Worm (Caenorhabditis elegans) whole organism, L2 larva: ENCODE data around the gene glod-4.

Experiments used
- C34F6.9 ChIP-seq: fragments of 150-350 bp; optimal IDR thresholded peaks from 2 replicates; lab custom pipeline; 2014; ENCODE audit warnings: missing biosample characterization, missing genetic modification characterization
- F13H6.1 ChIP-seq: sonication (generic microtip); optimal IDR thresholded peaks from 2 replicates; lab custom pipeline; 2016; ENCODE audit warnings: missing genetic modification characterization, missing compliant biosample characterization
- R02D3.7 ChIP-seq: fragments of 150-350 bp; optimal IDR thresholded peaks from 2 replicates; lab custom pipeline; 2014; ENCODE audit warnings: missing biosample characterization, missing genetic modification characterization
- Y55F3AM.14 ChIP-seq: fragments of 200-800 bp; sonication (Bioruptor generic); optimal IDR thresholded peaks from 2 replicates; lab custom pipeline; 2018; ENCODE audit warnings: mild to moderate bottlenecking, missing genetic modification characterization, missing compliant biosample characterization
- ZK546.5 ChIP-seq: sonication (generic microtip); optimal IDR thresholded peaks from 2 replicates; lab custom pipeline; 2017; ENCODE audit warnings: missing biosample characterization, missing genetic modification characterization
- alr-1 ChIP-seq: fragments of 150-350 bp; optimal IDR thresholded peaks from 2 replicates; lab custom pipeline; 2014; ENCODE audit warnings: missing biosample characterization, missing genetic modification characterization
- aly-2 ChIP-seq: fragments of 150-350 bp; optimal IDR thresholded peaks from 2 replicates; lab custom pipeline; 2014; ENCODE audit warnings: missing biosample characterization, missing genetic modification characterization
- ama-1 ChIP-seq: fragments of 150-350 bp; optimal IDR thresholded peaks from 2 replicates; lab custom pipeline; 2018; ENCODE audit warnings: inconsistent platforms
- blmp-1 ChIP-seq: sonication (generic microtip); optimal IDR thresholded peaks from 2 replicates; lab custom pipeline; 2017; ENCODE audit warnings: missing genetic modification characterization, mild to moderate bottlenecking, missing compliant biosample characterization, antibody characterized with exemption, moderate library complexity; ENCODE audit not compliant: insufficient read depth
- ceh-16 ChIP-seq: fragments of 150-350 bp; optimal IDR thresholded peaks from 2 replicates; lab custom pipeline; 2014; ENCODE audit warnings: missing biosample characterization, missing genetic modification characterization
- ceh-82 ChIP-seq: fragments of 150-350 bp; optimal IDR thresholded peaks from 2 replicates; lab custom pipeline; 2014; ENCODE audit warnings: missing biosample characterization, missing genetic modification characterization
- crh-2 ChIP-seq: sonication (generic microtip); optimal IDR thresholded peaks from 2 replicates; lab custom pipeline; 2017; ENCODE audit warnings: missing biosample characterization, missing genetic modification characterization
- dmd-4 ChIP-seq: sonication (generic microtip); optimal IDR thresholded peaks from 2 replicates; lab custom pipeline; 2017; ENCODE audit warnings: missing biosample characterization, missing genetic modification characterization
- egl-27 ChIP-seq: sonication (generic microtip); optimal IDR thresholded peaks from 3 replicates; lab custom pipeline; 2017; ENCODE audit warnings: missing biosample characterization, missing genetic modification reagents, missing genetic modification characterization
- elt-1 ChIP-seq: fragments of 150-350 bp; optimal IDR thresholded peaks from 2 replicates; lab custom pipeline; 2014; ENCODE audit warnings: missing biosample characterization, missing genetic modification characterization
- elt-3 ChIP-seq: sonication (generic microtip); optimal IDR thresholded peaks from 2 replicates; lab custom pipeline; 2017; ENCODE audit warnings: missing biosample characterization, missing genetic modification characterization
- fos-1 ChIP-seq: fragments of 150-350 bp; optimal IDR thresholded peaks from 2 replicates; lab custom pipeline; 2014; ENCODE audit warnings: missing biosample characterization, missing genetic modification characterization
- gmeb-1 ChIP-seq: fragments of 150-350 bp; optimal IDR thresholded peaks from 2 replicates; lab custom pipeline; 2014; ENCODE audit warnings: missing biosample characterization, missing genetic modification characterization
- lin-11 ChIP-seq: fragments of 150-350 bp; sonication (generic microtip); optimal IDR thresholded peaks from 2 replicates; lab custom pipeline; 2014; ENCODE audit warnings: missing biosample characterization, missing genetic modification characterization, inconsistent platforms, mixed read lengths
- lin-13 ChIP-seq: fragments of 150-350 bp; optimal IDR thresholded peaks from 2 replicates; lab custom pipeline; 2014; ENCODE audit warnings: missing biosample characterization, missing genetic modification reagents, missing genetic modification characterization
- lin-39 ChIP-seq: fragments of 150-350 bp; optimal IDR thresholded peaks from 2 replicates; lab custom pipeline; 2014; ENCODE audit warnings: missing biosample characterization, missing genetic modification reagents, missing genetic modification characterization
- lsy-2 ChIP-seq, 2 experiments: fragments of 150-350 bp in 1 of 2; sonication (generic microtip) in 1 of 2; optimal IDR thresholded peaks; 2 replicates each; lab custom pipeline; 2014 to 2017; ENCODE audit warnings: missing biosample characterization in 2 of 2, missing genetic modification characterization in 2 of 2
- mab-5 ChIP-seq: fragments of 150-350 bp; optimal IDR thresholded peaks from 2 replicates; lab custom pipeline; 2014; ENCODE audit warnings: missing biosample characterization, missing genetic modification characterization
- mbf-1 ChIP-seq: sonication (generic microtip); optimal IDR thresholded peaks from 2 replicates; lab custom pipeline; 2017; ENCODE audit warnings: missing biosample characterization, missing genetic modification characterization
- mdl-1 ChIP-seq, 2 experiments: fragments of 150-350 bp in 1 of 2; sonication (generic microtip) in 1 of 2; optimal IDR thresholded peaks; 2 replicates each; lab custom pipeline; 2017; ENCODE audit warnings: missing biosample characterization in 2 of 2, missing genetic modification characterization in 2 of 2
- nhr-10 ChIP-seq: sonication (generic microtip); optimal IDR thresholded peaks from 2 replicates; lab custom pipeline; 2017; ENCODE audit warnings: missing biosample characterization, missing genetic modification characterization
- nhr-11 ChIP-seq: fragments of 150-350 bp; optimal IDR thresholded peaks from 2 replicates; lab custom pipeline; 2014; ENCODE audit warnings: missing biosample characterization, missing genetic modification characterization
- nhr-12 ChIP-seq: fragments of 150-350 bp; optimal IDR thresholded peaks from 2 replicates; lab custom pipeline; 2014; ENCODE audit warnings: missing biosample characterization, missing genetic modification characterization
- nhr-129 ChIP-seq: fragments of 150-350 bp; optimal IDR thresholded peaks from 2 replicates; lab custom pipeline; 2014; ENCODE audit warnings: missing biosample characterization, missing genetic modification characterization
- nhr-21 ChIP-seq: fragments of 150-350 bp; optimal IDR thresholded peaks from 2 replicates; lab custom pipeline; 2014; ENCODE audit warnings: missing biosample characterization, missing genetic modification characterization
- nhr-23 ChIP-seq: fragments of 150-350 bp; optimal IDR thresholded peaks from 2 replicates; lab custom pipeline; 2014; ENCODE audit warnings: missing biosample characterization, missing genetic modification reagents, missing genetic modification characterization
- nhr-237 ChIP-seq: fragments of 150-350 bp; optimal IDR thresholded peaks from 2 replicates; lab custom pipeline; 2014; ENCODE audit warnings: missing biosample characterization, missing genetic modification characterization
- nhr-25 ChIP-seq: fragments of 150-350 bp; sonication (generic microtip); optimal IDR thresholded peaks from 3 replicates; lab custom pipeline; 2014; ENCODE audit warnings: missing biosample characterization, missing genetic modification characterization
- nhr-6 ChIP-seq: fragments of 150-350 bp; optimal IDR thresholded peaks from 2 replicates; lab custom pipeline; 2014; ENCODE audit warnings: missing biosample characterization, missing genetic modification characterization
- nhr-77 ChIP-seq: fragments of 150-350 bp; optimal IDR thresholded peaks from 2 replicates; lab custom pipeline; 2014; ENCODE audit warnings: missing biosample characterization, missing genetic modification characterization
- peb-1 ChIP-seq: fragments of 150-350 bp; optimal IDR thresholded peaks from 2 replicates; lab custom pipeline; 2014; ENCODE audit warnings: missing biosample characterization, missing genetic modification characterization
- sem-4 ChIP-seq: fragments of 150-350 bp; optimal IDR thresholded peaks from 2 replicates; lab custom pipeline; 2014; ENCODE audit warnings: missing biosample characterization, missing genetic modification reagents, missing genetic modification characterization
- skn-1 ChIP-seq: sonication (generic microtip); optimal IDR thresholded peaks from 2 replicates; lab custom pipeline; 2017; ENCODE audit warnings: missing biosample characterization, missing genetic modification characterization
- sma-3 ChIP-seq: sonication (generic microtip); optimal IDR thresholded peaks from 2 replicates; lab custom pipeline; 2016; ENCODE audit warnings: missing genetic modification reagents, missing genetic modification characterization, missing compliant biosample characterization
- sma-9 ChIP-seq, 2 experiments: fragments of 150-350 bp in 1 of 2; sonication (generic microtip) in 1 of 2; optimal IDR thresholded peaks; 2 replicates each; lab custom pipeline; 2014 to 2016; ENCODE audit warnings: missing genetic modification characterization in 2 of 2, mild to moderate bottlenecking in 1 of 2, missing biosample characterization in 1 of 2, missing compliant biosample characterization in 1 of 2, missing genetic modification reagents in 1 of 2, moderate library complexity in 1 of 2
- snpc-4 ChIP-seq: fragments of 150-350 bp; optimal IDR thresholded peaks from 2 replicates; lab custom pipeline; 2014; ENCODE audit warnings: missing biosample characterization, missing genetic modification characterization
- unc-39 ChIP-seq: fragments of 150-350 bp; optimal IDR thresholded peaks from 2 replicates; lab custom pipeline; 2014; ENCODE audit warnings: missing biosample characterization, missing genetic modification characterization
- unc-55 ChIP-seq: fragments of 150-350 bp; sonication (generic microtip); optimal IDR thresholded peaks from 3 replicates; lab custom pipeline; 2014; ENCODE audit warnings: missing biosample characterization, missing genetic modification reagents, missing genetic modification characterization
- unc-62 ChIP-seq: fragments of 150-350 bp; optimal IDR thresholded peaks from 2 replicates; lab custom pipeline; 2014; ENCODE audit warnings: missing biosample characterization, missing genetic modification reagents, missing genetic modification characterization
- zag-1 ChIP-seq: fragments of 150-350 bp; optimal IDR thresholded peaks from 2 replicates; lab custom pipeline; 2014; ENCODE audit warnings: missing biosample characterization, missing genetic modification characterization
- ztf-1 ChIP-seq: fragments of 200-800 bp; sonication (Bioruptor generic); conservative IDR thresholded peaks from 2 replicates; pipeline ENCODE4 v1.3.6; 2022; ENCODE audit warnings: missing genetic modification characterization, missing compliant biosample characterization
- ztf-11 ChIP-seq: sonication (generic microtip); optimal IDR thresholded peaks from 2 replicates; lab custom pipeline; 2017; ENCODE audit warnings: missing biosample characterization, missing genetic modification characterization
- ztf-4 ChIP-seq: fragments of 150-350 bp; optimal IDR thresholded peaks from 2 replicates; lab custom pipeline; 2014; ENCODE audit warnings: missing biosample characterization, missing genetic modification characterization

glod-4 gene

ce11 chrIII:4191091-4191638 is 37.8 kb downstream of the glod-4 start, which contains the start of gene dnj-16 (continued):
- TF ChIP-seq unc-62 (no peak), zag-1 (tag; lab: Kevin White, UChicago) (no peak), ZK546.5 (tag; lab: Kevin White, UChicago) (no peak), sem-4 (tag; lab: Kevin White, UChicago) (no peak), egl-27 (tag; lab: Kevin White, UChicago) (no peak)

ce11 chrIII:4193659-4194103 is 40.3 kb downstream of the glod-4 start, which contains the start of gene xbp-1:
Gene xbp-1, plus strand, starts transcription at chrIII:4193809.
- TF ChIP-seq ceh-82 (tag; lab: Kevin White, UChicago) (no peak), C34F6.9 (peak; percentile 99), fos-1 (tag; lab: Kevin White, UChicago) (peak; percentile 99), unc-62 (no peak), egl-27 (tag; lab: Kevin White, UChicago) (peak; percentile 87), nhr-25 (tag; lab: Kevin White, UChicago) (peak; percentile 81), nhr-77 (tag; lab: Kevin White, UChicago) (no peak), nhr-6 (peak; percentile 45), nhr-23 (no peak), F13H6.1 (tag; lab: Kevin White, UChicago) (peak; percentile 89), gmeb-1 (tag; lab: Kevin White, UChicago) (peak; percentile 67), peb-1 (tag; lab: Kevin White, UChicago) (no peak), nhr-237 (tag; lab: Kevin White, UChicago) (no peak), ztf-4 (peak; percentile 92), sma-9 (GFP tag; optimal IDR thresholded peaks at IDR 0.05; lab: Kevin White, UChicago) (peak; percentile 91), sma-9 (tag; optimal IDR thresholded peaks at IDR 0.05; lab: Kevin White, UChicago) (no peak), lin-13 (peak; percentile 85), nhr-10 (tag; lab: Kevin White, UChicago) (peak; percentile 69), lin-39 (tag; lab: Kevin White, UChicago) (no peak), lin-11 (tag; lab: Kevin White, UChicago) (peak; percentile 87), ztf-11 (tag; lab: Kevin White, UChicago) (no peak), lsy-2 (tag; optimal IDR thresholded peaks at IDR 0.05; lab: Kevin White, UChicago) (peak; percentile 70 to 90), ceh-16 (tag; lab: Kevin White, UChicago) (no peak), ztf-1 (GFP tag; lab: Robert Waterston, UW) (no peak), snpc-4 (tag; lab: Kevin White, UChicago) (peak; percentile 52), aly-2 (no peak), ZK546.5 (tag; lab: Kevin White, UChicago) (no peak), elt-1 (no peak), sma-3 (peak; percentile 78), mbf-1 (tag; lab: Kevin White, UChicago) (no peak), nhr-129 (tag; lab: Kevin White, UChicago) (peak; percentile 97), R02D3.7 (tag; lab: Kevin White, UChicago) (no peak), elt-3 (tag; lab: Kevin White, UChicago) (no peak), mdl-1 (tag; optimal IDR thresholded peaks at IDR 0.05; lab: Kevin White, UChicago) (peak; percentile 31 to 72), dmd-4 (tag; lab: Kevin White, UChicago) (no peak), zag-1 (tag; lab: Kevin White, UChicago) (peak; percentile 74), nhr-11 (tag; lab: Kevin White, UChicago) (no peak), crh-2 (peak; percentile 100), skn-1 (tag; lab: Kevin White, UChicago) (peak; percentile 85), sem-4 (tag; lab: Kevin White, UChicago) (peak; percentile 80), alr-1 (tag; lab: Kevin White, UChicago) (peak; percentile 31), unc-39 (no peak), Y55F3AM.14 (peak; percentile 81), mab-5 (peak; percentile 55), nhr-12 (no peak), unc-55 (GFP tag; lab: Kevin White, UChicago) (peak; percentile 96), nhr-21 (tag; lab: Kevin White, UChicago) (peak; percentile 89), blmp-1 (tag; lab: Kevin White, UChicago) (peak; percentile 64), ama-1 (peak; percentile 92)
